Worm (Caenorhabditis elegans) whole organism, L4/young adult: ENCODE results near the gene nhr-288.

Source experiments
- W03F9.2 ChIP-seq: fragments of 150-350 bp; optimal IDR thresholded peaks from 2 replicates; lab custom pipeline; 2014; ENCODE audit warnings: missing biosample characterization, missing genetic modification characterization
- dao-5 ChIP-seq: sonication (generic microtip); optimal IDR thresholded peaks from 2 replicates; lab custom pipeline; 2016; ENCODE audit warnings: missing genotype, missing genetic modification characterization, moderate library complexity, missing compliant biosample characterization
- him-1 ChIP-seq: sonication (generic microtip); optimal IDR thresholded peaks from 2 replicates; lab custom pipeline; 2016; ENCODE audit warnings: missing genotype, missing genetic modification reagents, missing genetic modification characterization, missing compliant biosample characterization

Gene nhr-288

ce11 chrV:18389046-18389445, 6.6 kb upstream of the nhr-288 start, which contains the start of the genes Y51A2B.4 and Y51A2B.5:
Gene Y51A2B.4 (minus strand): TSS chrV:18389146.
Gene Y51A2B.5 (plus strand): TSS chrV:18389277.
- TF ChIP-seq him-1: no peak
- TF ChIP-seq dao-5 (tag; lab: Kevin White, UChicago): no peak
- TF ChIP-seq W03F9.2 (tag; lab: Kevin White, UChicago): no peak

ce11 chrV:18378819-18379218, 3.7 kb downstream of the nhr-288 start, which contains the start of gene Y51A2B.8:
Gene Y51A2B.8 (plus strand): TSS chrV:18379119.
- no peak for TF ChIP-seq W03F9.2 (tag; lab: Kevin White, UChicago)
- no peak for TF ChIP-seq dao-5 (tag; lab: Kevin White, UChicago)
- TF ChIP-seq him-1: no peak

ce11 chrV:18375551-18375950, 6.9 kb downstream of the nhr-288 start:
- no peak for TF ChIP-seq him-1
- no peak for TF ChIP-seq dao-5 (tag; lab: Kevin White, UChicago)
- TF ChIP-seq W03F9.2 (tag; lab: Kevin White, UChicago): no peak

ce11 chrV:18374194-18374593, 8.3 kb downstream of the nhr-288 start, which contains the start of gene Y51A2B.2:
Gene Y51A2B.2 (plus strand): TSS chrV:18374494.
- TF ChIP-seq him-1: no peak
- no peak for TF ChIP-seq dao-5 (tag; lab: Kevin White, UChicago)
- TF ChIP-seq W03F9.2 (tag; lab: Kevin White, UChicago): no peak

- TF ChIP-seq him-1 (no peak), W03F9.2 (tag; lab: Kevin White, UChicago) (no peak), dao-5 (tag; lab: Kevin White, UChicago) (no peak)
These were observed 10.9 kb downstream of the nhr-288 start, which contains the start of gene C08E8.4 for ce11 chrV:18371579-18371978. Gene C08E8.4 (plus strand): TSS chrV:18371846.

- no peak for TF ChIP-seq W03F9.2 (tag; lab: Kevin White, UChicago)
These were observed 11.5 kb downstream of the nhr-288 start for ce11 chrV:18371028-18371427.

- no peak for TF ChIP-seq dao-5 (tag; lab: Kevin White, UChicago)
- no peak for TF ChIP-seq W03F9.2 (tag; lab: Kevin White, UChicago)
- no peak for TF ChIP-seq him-1
These were observed 14.2 kb downstream of the nhr-288 start, which contains the start of gene C08E8.6 for ce11 chrV:18368322-18368721. Gene C08E8.6 (minus strand): TSS chrV:18368422.

ce11 chrV:18364558-18364957, 17.9 kb downstream of the nhr-288 start, which contains the start of gene C08E8.9:
Gene C08E8.9 (plus strand): TSS chrV:18364858.
- no peak for TF ChIP-seq him-1
- TF ChIP-seq W03F9.2 (tag; lab: Kevin White, UChicago): no peak
- no peak for TF ChIP-seq dao-5 (tag; lab: Kevin White, UChicago)

- TF ChIP-seq W03F9.2 (tag; lab: Kevin White, UChicago) (no peak), him-1 (no peak), dao-5 (tag; lab: Kevin White, UChicago) (no peak)
These were observed 20.1 kb downstream of the nhr-288 start, which contains the start of gene C08E8.1 for ce11 chrV:18362402-18362801. Gene C08E8.1 (minus strand): TSS chrV:18362502.

ce11 chrV:18359888-18360287, 22.6 kb downstream of the nhr-288 start, which contains the start of gene C08E8.5:
Gene C08E8.5 (minus strand): TSS chrV:18359988.
- TF ChIP-seq him-1 (no peak), W03F9.2 (tag; lab: Kevin White, UChicago) (no peak)

- TF ChIP-seq him-1 (no peak), dao-5 (tag; lab: Kevin White, UChicago) (no peak), W03F9.2 (tag; lab: Kevin White, UChicago) (no peak)
These were observed 26.7 kb downstream of the nhr-288 start, which contains the start of gene C08E8.2 for ce11 chrV:18355742-18356141. Gene C08E8.2 (minus strand): TSS chrV:18355842.

- TF ChIP-seq dao-5 (tag; lab: Kevin White, UChicago) (no peak), W03F9.2 (tag; lab: Kevin White, UChicago) (no peak), him-1 (no peak)
These were observed 28.2 kb downstream of the nhr-288 start for ce11 chrV:18354299-18354698.

- TF ChIP-seq dao-5 (tag; lab: Kevin White, UChicago): no peak
These were observed 31.8 kb downstream of the nhr-288 start, which contains the start of gene C08E8.11 for ce11 chrV:18350721-18351120. Gene C08E8.11 (plus strand): TSS chrV:18351021.

- TF ChIP-seq dao-5 (tag; lab: Kevin White, UChicago) (no peak), him-1 (no peak), W03F9.2 (tag; lab: Kevin White, UChicago) (no peak)
These were observed 32.4 kb downstream of the nhr-288 start, which contains the start of gene C08E8.3 for ce11 chrV:18350046-18350445. Gene C08E8.3 (plus strand): TSS chrV:18350129.

- TF ChIP-seq W03F9.2 (tag; lab: Kevin White, UChicago): peak; percentile 7
- TF ChIP-seq dao-5 (tag; lab: Kevin White, UChicago): no peak
- TF ChIP-seq him-1: no peak
These were observed 36.4 kb downstream of the nhr-288 start for ce11 chrV:18346080-18346479.
